Worm (Caenorhabditis elegans): Measurements from ENCODE around the gene grsp-3.
A peak's percentile ranks its signal among the peaks of the same experiment; 100 is the strongest.

DNA sequence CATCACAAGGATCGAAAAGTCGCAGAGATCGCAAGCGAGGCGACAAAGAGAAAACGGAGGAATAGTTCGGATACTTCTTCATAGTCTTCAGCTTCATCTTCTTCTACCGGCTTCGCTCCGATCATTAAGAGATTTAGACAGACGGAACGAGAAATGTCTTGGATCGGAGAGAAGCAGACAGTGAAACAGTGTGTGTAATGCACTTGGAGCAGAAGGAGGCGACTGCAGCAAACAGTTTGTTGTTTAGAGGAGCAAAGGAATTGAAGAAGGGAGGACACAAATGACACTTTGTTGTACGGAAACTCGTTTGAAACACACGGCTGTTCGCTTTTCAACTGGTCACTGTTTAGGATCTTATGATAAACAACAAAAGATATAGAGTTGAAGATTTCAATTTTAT is 32.4 kb downstream of the grsp-3 start:
- TF ChIP-seq nhr-77 (tag; optimal IDR thresholded peaks at IDR 0.05) (peak; percentile 12), lin-35 (GFP tag; optimal IDR thresholded peaks at IDR 0.05) (no peak), zag-1 (tag; optimal IDR thresholded peaks at IDR 0.05) (no peak), lin-13 (GFP tag; optimal IDR thresholded peaks at IDR 0.05) (no peak), xbp-1 (tag; optimal IDR thresholded peaks at IDR 0.05) (no peak), mdl-1 (tag; optimal IDR thresholded peaks at IDR 0.05) (no peak), pqm-1 (tag; optimal IDR thresholded peaks at IDR 0.05) (no peak), unc-30 (tag; optimal IDR thresholded peaks at IDR 0.05) (no peak), nhr-12 (tag; optimal IDR thresholded peaks at IDR 0.05) (no peak)

Data from whole organism, L1 larva.